Worm (Caenorhabditis elegans) whole organism, midembryonic: ENCODE measurements around the gene Y17D7B.2.

ENCODE experiments used
- med-1 ChIP-seq: sonication (generic microtip); optimal IDR thresholded peaks from 2 replicates; lab custom pipeline; 2017; ENCODE audit warnings: missing genetic modification characterization, mild to moderate bottlenecking, missing compliant biosample characterization, antibody characterized with exemption, missing genetic modification reagents; ENCODE audit not compliant: insufficient read depth
- ref-1 ChIP-seq: fragments of 200-800 bp; sonication (Bioruptor generic); conservative IDR thresholded peaks from 2 replicates; pipeline ENCODE4 v1.3.6; 2022; ENCODE audit warnings: missing genetic modification reagents, missing genetic modification characterization, missing compliant biosample characterization

DNA sequence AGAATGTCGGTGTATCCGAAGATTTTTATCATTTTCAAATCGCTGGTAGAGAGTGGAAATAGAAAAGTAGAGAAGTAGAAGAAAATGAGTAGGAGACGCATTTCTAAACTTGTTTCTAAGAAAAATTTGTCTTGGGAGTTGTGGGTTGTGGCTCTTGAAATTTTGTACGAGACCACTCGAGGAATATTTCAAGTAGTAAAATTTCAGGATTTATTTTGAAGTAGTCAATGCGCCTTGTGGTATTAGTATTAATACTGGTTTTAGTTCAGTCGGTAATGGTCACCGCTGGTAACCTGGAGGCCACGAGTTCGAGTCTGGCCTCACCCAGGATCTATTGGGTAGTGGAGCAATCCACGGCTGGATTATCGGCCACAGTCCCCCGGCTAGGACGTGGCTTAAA, 38.8 kb upstream of the Y17D7B.2 start, which contains the start of gene clec-252:
- TF ChIP-seq med-1 (no peak), ref-1 (no peak)
